Worm (Caenorhabditis elegans): ENCODE results near the gene W02F12.2.

The W02F12.2 gene

DNA sequence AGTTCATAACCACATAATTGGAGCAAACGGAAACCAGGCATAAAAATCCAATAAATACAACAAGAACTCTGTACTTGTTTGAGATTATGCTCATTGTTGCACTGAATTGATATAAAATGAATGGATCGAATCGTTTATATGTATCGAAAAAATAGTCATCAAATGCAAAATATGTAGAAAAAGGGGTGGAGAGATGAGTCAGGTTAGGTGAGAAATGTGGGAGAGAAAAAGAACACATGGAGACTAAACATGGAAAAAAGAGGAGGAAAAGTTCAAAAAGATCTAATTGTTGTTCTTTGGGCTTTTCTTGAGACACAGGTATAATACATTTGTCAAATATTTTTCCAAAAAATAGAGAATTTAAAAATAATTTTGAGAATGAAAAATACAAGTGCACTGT, 9.1 kb downstream of the W02F12.2 start, which contains the start of gene K11G9.5:
K11G9.5 (minus strand) TSS at position 101 of the 400 bp plus-strand sequence.
- TF ChIP-seq ama-1 (optimal IDR thresholded peaks at IDR 0.05) (no peak), nhr-102 (tag; optimal IDR thresholded peaks at IDR 0.05) (no peak), nhr-42 (GFP tag; IDR thresholded peaks at IDR 0.05) (no peak), lir-3 (tag; optimal IDR thresholded peaks at IDR 0.05) (no peak), nhr-237 (tag; optimal IDR thresholded peaks at IDR 0.05) (no peak), sdz-12 (GFP tag; optimal IDR thresholded peaks at IDR 0.05) (no peak), dmd-9 (GFP tag; IDR thresholded peaks at IDR 0.05) (no peak), nhr-41 (GFP tag; IDR thresholded peaks at IDR 0.05) (no peak)

DNA sequence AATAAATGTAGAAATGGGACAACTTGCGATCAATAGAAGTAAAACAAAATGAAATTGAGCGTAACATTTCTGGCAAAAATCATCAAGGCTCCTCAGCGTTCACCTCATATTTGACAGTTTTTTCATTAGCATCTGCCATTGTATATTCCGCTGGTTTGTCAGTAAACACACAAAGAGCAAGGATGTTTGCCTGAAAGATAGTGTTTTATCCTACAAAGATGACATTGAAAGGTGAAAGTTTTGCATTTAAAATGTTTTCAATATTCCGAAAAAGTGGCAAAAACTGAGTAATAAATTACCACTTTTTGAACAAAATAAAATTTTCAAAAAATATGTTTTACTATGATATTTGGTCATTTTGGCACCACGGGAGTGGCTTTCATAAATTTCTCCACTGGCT, 11.5 kb downstream of the W02F12.2 start:
- TF ChIP-seq unc-62 (GFP tag; optimal IDR thresholded peaks at IDR 0.05 in 1 of 2) (peak in 1 of 2 experiments; percentile 92), unc-62 (tag; optimal IDR thresholded peaks at IDR 0.05) (no peak), nhr-102 (tag; optimal IDR thresholded peaks at IDR 0.05) (no peak)

DNA sequence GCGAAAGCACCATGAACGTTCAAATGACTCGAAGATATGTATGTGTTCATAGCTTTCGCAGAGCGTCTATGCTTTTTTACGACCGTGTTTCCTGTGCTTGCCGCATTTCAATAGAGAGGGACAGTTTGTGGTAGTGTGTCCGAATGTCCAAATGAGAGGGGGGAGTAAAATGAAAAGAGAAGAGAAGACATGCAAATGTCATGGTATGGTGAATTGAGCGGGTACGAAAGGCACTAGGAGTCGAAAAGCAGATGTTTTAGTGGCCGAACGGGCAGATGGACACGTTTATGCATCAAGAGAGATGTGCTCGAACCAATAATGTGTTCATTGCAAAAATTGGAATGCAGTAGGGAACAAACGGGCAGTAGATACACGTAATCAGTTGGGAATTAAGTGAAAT, 12.0 kb downstream of the W02F12.2 start:
- TF ChIP-seq F26F4.8 (GFP tag; conservative IDR thresholded peaks at IDR 0.05) (no peak), unc-62 (GFP tag; optimal IDR thresholded peaks at IDR 0.05 in 1 of 2) (peak in 1 of 2 experiments; percentile 42), unc-62 (tag; optimal IDR thresholded peaks at IDR 0.05) (no peak)

DNA sequence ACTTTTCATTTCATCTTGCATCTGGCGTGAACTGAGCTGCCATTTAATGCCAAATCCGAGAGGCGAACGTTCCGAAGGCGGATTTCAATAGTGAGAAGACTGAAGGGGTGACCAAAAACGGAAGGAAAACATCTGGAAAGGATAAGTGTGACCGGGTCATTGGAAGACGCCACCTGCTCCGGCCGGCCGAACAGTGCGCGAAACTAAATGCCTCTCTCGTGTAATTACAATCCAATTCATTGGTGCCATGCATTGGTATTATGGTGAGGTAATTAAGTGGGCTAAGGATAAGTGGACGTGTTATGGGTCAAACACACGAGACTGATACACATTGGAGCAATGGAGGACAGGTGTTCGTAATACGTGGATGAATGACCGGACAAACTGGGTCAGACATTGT, 12.9 kb downstream of the W02F12.2 start:
- TF ChIP-seq ceh-82 (tag; optimal IDR thresholded peaks at IDR 0.05) (no peak), aha-1 (tag) (peak; percentile 35)

DNA sequence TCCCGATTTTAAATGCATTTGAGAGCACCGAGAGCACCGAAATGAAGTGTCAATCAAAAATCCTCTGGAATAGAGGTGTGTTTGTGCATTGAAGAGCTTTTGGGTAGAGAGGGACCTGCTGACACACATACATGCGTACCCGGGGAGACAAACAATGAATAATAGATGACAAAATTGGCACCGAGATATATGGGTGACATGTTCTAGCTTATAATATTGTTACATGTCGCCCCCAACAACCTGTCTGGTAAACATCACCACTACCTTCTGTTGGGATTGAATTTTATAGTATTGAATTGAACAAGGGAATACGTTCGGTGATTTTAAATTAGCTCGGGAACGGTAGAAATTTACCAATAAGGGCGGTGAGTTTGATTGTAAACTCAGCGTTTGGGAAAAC, 13.7 kb downstream of the W02F12.2 start:
- peak in 1 of 2 experiments; percentile 95 for TF ChIP-seq unc-62 (GFP tag; optimal IDR thresholded peaks at IDR 0.05 in 1 of 2)
- no peak for TF ChIP-seq unc-62 (tag; optimal IDR thresholded peaks at IDR 0.05)
- TF ChIP-seq mes-2 (tag; optimal IDR thresholded peaks at IDR 0.05; ENCODE audit: poor library complexity, severe bottlenecking), result no peak

DNA sequence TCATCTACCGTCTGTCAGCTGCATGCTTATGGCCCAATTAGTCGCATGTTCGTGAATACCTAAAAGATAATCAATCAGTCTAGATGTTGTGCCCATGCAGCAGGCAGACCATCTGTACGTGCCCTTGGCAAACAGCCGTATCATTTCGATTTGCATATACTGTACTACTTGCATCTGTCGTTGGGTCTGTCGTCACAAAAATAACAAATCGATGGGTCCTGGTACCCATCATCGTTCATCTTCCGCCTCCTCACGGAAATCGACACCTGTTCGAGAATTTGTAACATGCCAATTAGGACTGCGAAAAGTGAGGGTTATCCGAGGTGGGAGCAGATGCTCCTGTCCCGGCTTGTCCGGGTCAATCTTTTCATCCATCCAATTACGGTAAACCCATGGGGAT, 14.2 kb downstream of the W02F12.2 start:
- TF ChIP-seq aha-1 (tag) (peak; percentile 49), daf-19 (GFP tag; conservative IDR thresholded peaks at IDR 0.05) (no peak), daf-8 (GFP tag; IDR thresholded peaks at IDR 0.05) (no peak)

DNA sequence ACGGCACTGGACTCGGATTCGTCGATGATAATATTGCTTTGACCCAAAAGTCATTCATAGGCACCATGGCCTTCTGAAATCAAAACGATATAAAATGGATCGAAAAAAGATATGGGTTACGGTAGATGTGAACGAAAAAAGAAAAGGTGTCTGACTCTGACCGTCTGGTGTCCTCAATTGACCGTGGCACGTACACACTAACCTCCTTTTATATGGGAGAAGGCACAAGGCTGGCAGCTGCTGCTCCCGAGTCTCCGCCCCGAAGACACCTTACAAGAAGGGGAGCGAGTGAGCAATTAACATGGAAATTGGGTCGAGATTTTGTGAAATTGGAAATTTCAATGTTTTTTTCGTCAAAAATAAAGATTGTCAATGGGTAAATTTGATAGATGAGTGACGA, 16.0 kb downstream of the W02F12.2 start, which contains the start of gene egl-46:
egl-46 (minus strand) TSS at position 73 of the 400 bp plus-strand sequence.
- TF ChIP-seq nhr-41 (GFP tag; IDR thresholded peaks at IDR 0.05) (no peak), F44E2.7 (GFP tag; IDR thresholded peaks at IDR 0.05) (no peak), ztf-7 (tag; optimal IDR thresholded peaks at IDR 0.05) (no peak), cey-2 (tag; optimal IDR thresholded peaks at IDR 0.05; ENCODE audit: borderline replicate concordance, insufficient read depth) (no peak), ZK546.5 (tag; optimal IDR thresholded peaks at IDR 0.05) (no peak), dmd-9 (GFP tag; IDR thresholded peaks at IDR 0.05) (no peak), egl-27 (tag; optimal IDR thresholded peaks at IDR 0.05) (no peak), ceh-44 (GFP tag; IDR thresholded peaks at IDR 0.05) (no peak), mep-1 (tag; optimal IDR thresholded peaks at IDR 0.05) (no peak), F49E8.2 (tag; optimal IDR thresholded peaks at IDR 0.05; ENCODE audit: borderline replicate concordance) (no peak), lin-39 (tag; optimal IDR thresholded peaks at IDR 0.05) (no peak), zip-2 (tag; optimal IDR thresholded peaks at IDR 0.05) (no peak)

DNA sequence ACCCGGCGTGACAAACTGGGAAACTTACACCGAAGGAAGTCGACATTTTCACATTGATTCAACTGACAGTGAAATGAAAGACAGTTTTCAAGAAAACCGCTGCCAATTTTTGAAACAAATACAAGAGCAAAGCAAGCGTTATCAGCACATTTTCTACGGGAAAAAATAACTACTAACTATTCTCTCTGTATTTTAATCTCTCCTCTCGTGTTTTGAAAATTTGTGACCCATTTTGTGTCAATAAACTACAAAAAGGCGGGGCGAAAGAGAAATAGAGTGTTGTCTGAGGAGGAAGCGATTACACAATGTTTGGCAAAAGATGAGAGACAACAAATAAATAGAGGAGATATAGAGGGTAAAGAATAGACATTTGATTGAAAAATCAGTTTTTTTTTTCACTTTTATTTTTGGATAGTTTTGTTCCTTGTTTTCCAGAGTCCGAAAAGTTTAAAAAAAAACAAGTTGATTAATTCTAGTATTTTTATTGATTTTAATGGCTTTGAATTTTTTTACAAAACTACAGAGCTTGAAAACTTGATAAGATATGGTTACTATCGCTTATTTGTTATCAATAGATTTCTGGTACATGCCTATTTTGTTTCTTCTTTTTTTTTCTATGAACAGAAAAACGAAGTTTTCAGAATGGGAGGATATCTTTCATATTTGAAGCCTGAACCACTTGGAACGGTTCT, 21.1 kb downstream of the W02F12.2 start, which contains the start of gene cest-34:
cest-34 (plus strand) TSS at position 642 of the 692 bp plus-strand sequence.
- TF ChIP-seq spr-1 (tag; optimal IDR thresholded peaks at IDR 0.05) (no peak), nhr-11 (tag; optimal IDR thresholded peaks at IDR 0.05) (no peak), mdl-1 (tag; optimal IDR thresholded peaks at IDR 0.05) (no peak), duxl-1 (tag; optimal IDR thresholded peaks at IDR 0.05; ENCODE audit: poor library complexity) (no peak), mep-1 (tag; optimal IDR thresholded peaks at IDR 0.05) (no peak), nhr-28 (tag; optimal IDR thresholded peaks at IDR 0.05) (peak; percentile 76), dmd-6 (GFP tag; IDR thresholded peaks at IDR 0.05) (peak; percentile 83), hlh-11 (tag; optimal IDR thresholded peaks at IDR 0.05) (peak; percentile 29), mxl-2 (GFP tag; conservative IDR thresholded peaks at IDR 0.05) (no peak), aha-1 (tag) (peak; percentile 17), attf-4 (tag; optimal IDR thresholded peaks at IDR 0.05) (no peak)

All from whole organism, L4 larva.